Fruit fly (Drosophila melanogaster) whole organism, wandering third instar larva: ENCODE results near the gene Pdi.

ENCODE experiments used
- GATAd ChIP-seq: sonication (Bioruptor generic); optimal IDR thresholded peaks from 2 replicates; lab custom pipeline; 2016; ENCODE audit warnings: missing biosample characterization, missing genetic modification characterization
- Hnf4 ChIP-seq: fragments of 200-800 bp; sonication (Bioruptor generic); optimal IDR thresholded peaks from 2 replicates; lab custom pipeline; 2016; ENCODE audit warnings: missing biosample characterization, mild to moderate bottlenecking, missing genetic modification characterization
- Hr78 ChIP-seq: fragments of >200 bp; optimal IDR thresholded peaks from 2 replicates; lab custom pipeline; 2017; ENCODE audit warnings: missing biosample characterization, missing genetic modification characterization
- Hr83 ChIP-seq: fragments of 200-300 bp; sonication (Bioruptor generic); optimal IDR thresholded peaks from 2 replicates; lab custom pipeline; 2016; ENCODE audit warnings: missing biosample characterization, mild to moderate bottlenecking, missing genetic modification characterization, moderate library complexity; ENCODE audit not compliant: poor library complexity, severe bottlenecking
- lola ChIP-seq: fragments of >200 bp; optimal IDR thresholded peaks from 2 replicates; lab custom pipeline; 2017; ENCODE audit warnings: missing biosample characterization, missing genetic modification characterization
- pan ChIP-seq: fragments of >200 bp; optimal IDR thresholded peaks from 2 replicates; lab custom pipeline; 2017
- psq ChIP-seq: fragments of 200-800 bp; sonication (Bioruptor generic); optimal IDR thresholded peaks from 3 replicates; lab custom pipeline; 2017; ENCODE audit warnings: missing biosample characterization, mild to moderate bottlenecking, missing genetic modification characterization, moderate library complexity
- usp ChIP-seq: fragments of >200 bp; optimal IDR thresholded peaks from 2 replicates; lab custom pipeline; 2017; ENCODE audit warnings: missing biosample characterization, missing genetic modification characterization

DNA sequence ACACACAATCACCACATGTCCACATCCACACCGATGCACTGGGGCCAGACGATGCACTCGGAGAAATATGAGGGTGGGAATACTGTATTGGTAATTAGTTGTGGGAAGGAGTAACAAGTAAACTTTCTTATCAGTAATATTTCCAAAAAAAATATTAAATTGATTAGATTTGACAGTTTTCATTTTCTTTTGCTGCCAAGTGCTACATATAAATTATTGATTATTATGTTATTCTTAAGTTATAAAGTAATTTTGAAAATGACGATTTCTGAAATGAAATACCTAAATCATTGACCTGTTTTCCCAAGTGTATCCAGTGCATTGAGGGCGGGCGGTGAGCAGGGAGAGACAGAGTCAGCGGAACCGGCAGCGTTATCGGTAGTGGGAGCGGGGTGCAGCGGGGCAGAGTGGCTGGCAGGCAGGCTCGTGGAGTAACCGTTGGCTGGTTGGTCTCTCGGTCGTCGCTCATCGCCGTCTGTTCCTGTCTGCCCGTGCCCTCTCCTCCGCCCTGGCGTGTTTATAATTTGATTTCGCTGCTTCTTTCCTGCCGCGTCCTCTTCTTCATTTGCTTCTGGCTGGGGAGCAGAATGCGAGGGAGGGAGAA is 34.8 kb downstream of the Pdi start:
- TF ChIP-seq psq (peak; percentile 96), Hnf4 (GFP tag; lab: Kevin White, UChicago) (peak; percentile 81), Hr78 (no peak), pan (lab: Kevin White, UChicago) (no peak), usp (GFP tag; lab: Kevin White, UChicago) (no peak), Hr83 (GFP tag; lab: Kevin White, UChicago) (peak; percentile 9), lola (GFP tag; lab: Kevin White, UChicago) (no peak), GATAd (GFP tag; lab: Kevin White, UChicago) (no peak)
